Fruit fly (Drosophila melanogaster): Measurements from ENCODE around the gene CNPYb.

CNPYb gene

dm6 chr3L:19045299-19046025 lies 50.6 kb downstream of the CNPYb start, which contains the start of gene nkd (continued):
- TF ChIP-seq Gug (GFP tag; IDR thresholded peaks at IDR 0.05) (peak; percentile 67), Ets21C (GFP tag; optimal IDR thresholded peaks at IDR 0.05) (peak; percentile 63), Sox15 (GFP tag; optimal IDR thresholded peaks at IDR 0.05) (peak; percentile 54), CG8319 (GFP tag; optimal IDR thresholded peaks at IDR 0.05) (peak; percentile 63), spab (GFP tag; optimal IDR thresholded peaks at IDR 0.05) (peak; percentile 55), salr (GFP tag; optimal IDR thresholded peaks at IDR 0.05) (peak in 1 of 2 experiments; percentile 71), CG6808 (GFP tag; optimal IDR thresholded peaks at IDR 0.05) (peak; percentile 53), CG34406 (GFP tag; optimal IDR thresholded peaks at IDR 0.05) (peak; percentile 85), CG11762 (GFP tag; optimal IDR thresholded peaks at IDR 0.05; ENCODE audit: insufficient read depth) (peak; percentile 61), CG16779 (tag; optimal IDR thresholded peaks at IDR 0.05) (peak; percentile 32), fd59A (GFP tag; optimal IDR thresholded peaks at IDR 0.05) (no peak), Eip75B (GFP tag; optimal IDR thresholded peaks at IDR 0.05) (peak; percentile 44), CG10669 (GFP tag; optimal IDR thresholded peaks at IDR 0.05) (peak; percentile 66), ss (GFP tag; optimal IDR thresholded peaks at IDR 0.05) (peak; percentile 52 to 71), eg (GFP tag; IDR thresholded peaks at IDR 0.05) (peak; percentile 95), CG9139 (GFP tag; optimal IDR thresholded peaks at IDR 0.05) (peak; percentile 68)

Measured in whole organism, prepupa.